Fruit fly (Drosophila melanogaster) whole organism, embryonic: ENCODE measurements around the gene CG14195.

Source experiments
- Awh ChIP-seq: fragments of 200-800 bp; sonication (Bioruptor generic); IDR thresholded peaks from 2 replicates; pipeline ENCODE4, ENCODE4 v1.3.6; 2022; ENCODE audit warnings: missing biosample characterization, missing genetic modification characterization
- C15 ChIP-seq: fragments of 200-800 bp; sonication (Bioruptor generic); IDR thresholded peaks from 3 replicates; pipeline ENCODE4 v1.3.6; 2022; ENCODE audit warnings: missing biosample characterization, missing genetic modification characterization
- CG11504 ChIP-seq: fragments of 200-800 bp; sonication (Bioruptor generic); optimal IDR thresholded peaks from 3 replicates; lab custom pipeline; 2019; ENCODE audit warnings: missing biosample characterization, mild to moderate bottlenecking, missing genetic modification characterization, moderate library complexity
- CG13894 ChIP-seq: fragments of 200-800 bp; sonication (Bioruptor generic); optimal IDR thresholded peaks from 3 replicates; lab custom pipeline; 2018; ENCODE audit warnings: missing biosample characterization, mild to moderate bottlenecking, missing genetic modification characterization, moderate library complexity
- CG14965 ChIP-seq: fragments of 200-800 bp; sonication (Bioruptor generic); optimal IDR thresholded peaks from 2 replicates; lab custom pipeline; 2016; ENCODE audit warnings: missing biosample characterization, missing genetic modification characterization, borderline replicate concordance
- CG15696 ChIP-seq: fragments of 200-800 bp; sonication (Bioruptor generic); optimal IDR thresholded peaks from 2 replicates; lab custom pipeline; 2019; ENCODE audit warnings: missing biosample characterization, mild to moderate bottlenecking, missing genetic modification characterization, moderate library complexity
- CG1602 ChIP-seq: fragments of 200-800 bp; sonication (Bioruptor generic); optimal IDR thresholded peaks from 3 replicates; lab custom pipeline; 2016; ENCODE audit warnings: missing biosample characterization, missing genetic modification characterization
- CG16779 ChIP-seq: fragments of 200-800 bp; sonication (Bioruptor generic); IDR thresholded peaks from 2 replicates; pipeline ENCODE4 v1.3.6; 2022; ENCODE audit warnings: missing biosample characterization, missing genetic modification characterization
- CG2116 ChIP-seq: fragments of 200-800 bp; sonication (Bioruptor generic); optimal IDR thresholded peaks from 3 replicates; lab custom pipeline; 2018; ENCODE audit warnings: missing biosample characterization, mild to moderate bottlenecking, missing genetic modification characterization
- CG2120 ChIP-seq: fragments of 200-800 bp; sonication (Bioruptor generic); optimal IDR thresholded peaks from 3 replicates; lab custom pipeline; 2016; ENCODE audit warnings: missing biosample characterization, missing genetic modification characterization
- CG31365 ChIP-seq: fragments of 200-800 bp; sonication (Bioruptor generic); optimal IDR thresholded peaks from 2 replicates; lab custom pipeline; 2018; ENCODE audit warnings: missing biosample characterization, mild to moderate bottlenecking, missing genetic modification characterization
- CG33213 ChIP-seq: fragments of 200-800 bp; sonication (Bioruptor generic); optimal IDR thresholded peaks from 3 replicates; lab custom pipeline; 2016; ENCODE audit warnings: missing biosample characterization, missing genetic modification characterization
- CG4820 ChIP-seq: fragments of 200-800 bp; sonication (Bioruptor generic); optimal IDR thresholded peaks from 3 replicates; lab custom pipeline; 2016; ENCODE audit warnings: missing biosample characterization, missing genetic modification characterization
- CG4854 ChIP-seq: fragments of 200-800 bp; sonication (Bioruptor generic); optimal IDR thresholded peaks from 2 replicates; lab custom pipeline; 2016; ENCODE audit warnings: missing biosample characterization, missing genetic modification characterization, inconsistent platforms
- CG6654 ChIP-seq: fragments of 200-800 bp; sonication (Bioruptor generic); optimal IDR thresholded peaks from 2 replicates; lab custom pipeline; 2017; ENCODE audit warnings: missing biosample characterization, mild to moderate bottlenecking, missing genetic modification characterization
- CG8089 ChIP-seq: fragments of 200-800 bp; sonication (Bioruptor generic); optimal IDR thresholded peaks from 3 replicates; lab custom pipeline; 2016; ENCODE audit warnings: missing biosample characterization, missing genetic modification characterization
- CG8944 ChIP-seq: fragments of 200-800 bp; sonication (Bioruptor generic); optimal IDR thresholded peaks from 3 replicates; lab custom pipeline; 2016; ENCODE audit warnings: missing biosample characterization, missing genetic modification characterization
- CG9817 ChIP-seq: fragments of 200-800 bp; sonication (Bioruptor generic); optimal IDR thresholded peaks from 2 replicates; lab custom pipeline; 2018; ENCODE audit warnings: missing biosample characterization, mild to moderate bottlenecking, missing genetic modification characterization, moderate library complexity
- CG9876 ChIP-seq: fragments of 200-800 bp; sonication (Bioruptor generic); optimal IDR thresholded peaks from 2 replicates; lab custom pipeline; 2016; ENCODE audit warnings: missing biosample characterization, missing genetic modification characterization
- Camta ChIP-seq: fragments of 200-800 bp; sonication (Bioruptor generic); optimal IDR thresholded peaks from 2 replicates; lab custom pipeline; 2016; ENCODE audit warnings: missing biosample characterization, missing genetic modification characterization
- Dref ChIP-seq: fragments of 200-800 bp; sonication (Bioruptor generic); IDR thresholded peaks from 2 replicates; pipeline ENCODE4 v1.3.6; 2022; ENCODE audit warnings: missing biosample characterization, missing genetic modification characterization
- Ets97D ChIP-seq: fragments of 200-800 bp; sonication (Bioruptor generic); optimal IDR thresholded peaks from 3 replicates; lab custom pipeline; 2016; ENCODE audit warnings: missing biosample characterization, missing genetic modification characterization
- HHEX ChIP-seq: fragments of 200-800 bp; sonication (Bioruptor generic); optimal IDR thresholded peaks from 3 replicates; lab custom pipeline; 2017; ENCODE audit warnings: missing biosample characterization, mild to moderate bottlenecking, missing genetic modification characterization, missing genetic modification reagents
- HLH54F ChIP-seq: fragments of 200-800 bp; sonication (Bioruptor generic); optimal IDR thresholded peaks from 3 replicates; lab custom pipeline; 2016; ENCODE audit warnings: missing biosample characterization, missing genetic modification characterization
- Hsf ChIP-seq: fragments of 200-800 bp; sonication (Bioruptor generic); optimal IDR thresholded peaks from 3 replicates; lab custom pipeline; 2016; ENCODE audit warnings: missing biosample characterization, missing genetic modification characterization
- Myb ChIP-seq: fragments of 200-800 bp; sonication (Bioruptor generic); optimal IDR thresholded peaks from 2 replicates; lab custom pipeline; 2016; ENCODE audit warnings: missing biosample characterization, missing genetic modification characterization
- Stat92E ChIP-seq, 3 experiments: fragments of >200 bp in 2 of 3; fragments of 200-800 bp in 1 of 3; sonication (Bioruptor generic) in 1 of 3; optimal IDR thresholded peaks; 2 replicates each; lab custom pipeline; 2017 to 2019; ENCODE audit warnings: missing biosample characterization in 3 of 3, missing genetic modification characterization in 3 of 3, mild to moderate bottlenecking in 1 of 3, moderate library complexity in 1 of 3
- chinmo ChIP-seq: fragments of 200-800 bp; sonication (Bioruptor generic); IDR thresholded peaks from 4 replicates; pipeline ENCODE4 v1.3.6; 2022; ENCODE audit warnings: missing biosample characterization, missing genetic modification characterization; ENCODE audit not compliant: partially characterized antibody
- chm ChIP-seq: fragments of 200-800 bp; sonication (Bioruptor generic); IDR thresholded peaks from 2 replicates; pipeline ENCODE4 v1.3.6; 2022; ENCODE audit warnings: missing biosample characterization, missing genetic modification characterization
- fd96Cb ChIP-seq: fragments of 200-800 bp; sonication (Bioruptor generic); optimal IDR thresholded peaks from 2 replicates; lab custom pipeline; 2018; ENCODE audit warnings: missing biosample characterization, mild to moderate bottlenecking, missing genetic modification characterization, moderate library complexity
- fru ChIP-seq: fragments of >200 bp; optimal IDR thresholded peaks from 2 replicates; lab custom pipeline; 2017
- fu2 ChIP-seq: fragments of 200-800 bp; sonication (Bioruptor generic); optimal IDR thresholded peaks from 2 replicates; lab custom pipeline; 2016; ENCODE audit warnings: missing biosample characterization, missing genetic modification characterization
- gro ChIP-seq: fragments of 200-800 bp; sonication (Bioruptor generic); optimal IDR thresholded peaks from 2 replicates; lab custom pipeline; 2016; ENCODE audit warnings: missing biosample characterization, missing genetic modification characterization
- ham ChIP-seq: fragments of 200-800 bp; sonication (Bioruptor generic); IDR thresholded peaks from 2 replicates; pipeline ENCODE4 v1.3.6; 2022; ENCODE audit warnings: missing biosample characterization, missing genetic modification characterization
- kah ChIP-seq: fragments of 200-800 bp; sonication (Bioruptor generic); optimal IDR thresholded peaks from 2 replicates; lab custom pipeline; 2018; ENCODE audit warnings: missing biosample characterization, mild to moderate bottlenecking, missing genetic modification characterization
- lab ChIP-seq: fragments of 200-800 bp; sonication (Bioruptor generic); optimal IDR thresholded peaks from 3 replicates; lab custom pipeline; 2017; ENCODE audit warnings: missing biosample characterization, missing genetic modification characterization, mild to moderate bottlenecking, moderate library complexity, missing genetic modification reagents
- nom ChIP-seq: fragments of 200-800 bp; sonication (Bioruptor generic); optimal IDR thresholded peaks from 2 replicates; lab custom pipeline; 2017; ENCODE audit warnings: missing biosample characterization, missing genetic modification characterization, mild to moderate bottlenecking, moderate library complexity, missing genetic modification reagents
- oc ChIP-seq: fragments of 200-800 bp; sonication (Bioruptor generic); optimal IDR thresholded peaks from 2 replicates; lab custom pipeline; 2018; ENCODE audit warnings: missing biosample characterization, mild to moderate bottlenecking, missing genetic modification characterization, moderate library complexity
- org-1 ChIP-seq: fragments of 200-800 bp; sonication (Bioruptor generic); optimal IDR thresholded peaks from 2 replicates; lab custom pipeline; 2017; ENCODE audit warnings: missing biosample characterization, missing genetic modification characterization
- pb ChIP-seq: fragments of 200-800 bp; sonication (Bioruptor generic); optimal IDR thresholded peaks from 3 replicates; lab custom pipeline; 2016; ENCODE audit warnings: missing biosample characterization, missing genetic modification characterization
- pita ChIP-seq: fragments of 200-800 bp; sonication (Bioruptor generic); optimal IDR thresholded peaks from 2 replicates; lab custom pipeline; 2017; ENCODE audit warnings: missing biosample characterization, mild to moderate bottlenecking, missing genetic modification characterization
- ro ChIP-seq: fragments of 200-800 bp; sonication (Bioruptor generic); IDR thresholded peaks from 2 replicates; pipeline ENCODE4 v1.3.6; 2022; ENCODE audit warnings: missing biosample characterization, missing genetic modification characterization
- scrt ChIP-seq: fragments of 200-800 bp; sonication (Bioruptor generic); optimal IDR thresholded peaks from 2 replicates; lab custom pipeline; 2018; ENCODE audit warnings: missing biosample characterization, mild to moderate bottlenecking, missing genetic modification characterization, moderate library complexity
- slbo ChIP-seq: fragments of 200-800 bp; sonication (Bioruptor generic); IDR thresholded peaks from 2 replicates; pipeline ENCODE4 v1.3.6; 2022; ENCODE audit warnings: missing biosample characterization, missing genetic modification characterization
- tio ChIP-seq: fragments of 200-800 bp; sonication (Bioruptor generic); optimal IDR thresholded peaks from 2 replicates; lab custom pipeline; 2017; ENCODE audit warnings: missing biosample characterization, missing genetic modification characterization, inconsistent platforms
- wor ChIP-seq: fragments of 200-800 bp; sonication (Bioruptor generic); IDR thresholded peaks from 2 replicates; pipeline ENCODE4 v1.3.6; 2022; ENCODE audit warnings: missing biosample characterization, missing genetic modification characterization

CG14195 gene

DNA sequence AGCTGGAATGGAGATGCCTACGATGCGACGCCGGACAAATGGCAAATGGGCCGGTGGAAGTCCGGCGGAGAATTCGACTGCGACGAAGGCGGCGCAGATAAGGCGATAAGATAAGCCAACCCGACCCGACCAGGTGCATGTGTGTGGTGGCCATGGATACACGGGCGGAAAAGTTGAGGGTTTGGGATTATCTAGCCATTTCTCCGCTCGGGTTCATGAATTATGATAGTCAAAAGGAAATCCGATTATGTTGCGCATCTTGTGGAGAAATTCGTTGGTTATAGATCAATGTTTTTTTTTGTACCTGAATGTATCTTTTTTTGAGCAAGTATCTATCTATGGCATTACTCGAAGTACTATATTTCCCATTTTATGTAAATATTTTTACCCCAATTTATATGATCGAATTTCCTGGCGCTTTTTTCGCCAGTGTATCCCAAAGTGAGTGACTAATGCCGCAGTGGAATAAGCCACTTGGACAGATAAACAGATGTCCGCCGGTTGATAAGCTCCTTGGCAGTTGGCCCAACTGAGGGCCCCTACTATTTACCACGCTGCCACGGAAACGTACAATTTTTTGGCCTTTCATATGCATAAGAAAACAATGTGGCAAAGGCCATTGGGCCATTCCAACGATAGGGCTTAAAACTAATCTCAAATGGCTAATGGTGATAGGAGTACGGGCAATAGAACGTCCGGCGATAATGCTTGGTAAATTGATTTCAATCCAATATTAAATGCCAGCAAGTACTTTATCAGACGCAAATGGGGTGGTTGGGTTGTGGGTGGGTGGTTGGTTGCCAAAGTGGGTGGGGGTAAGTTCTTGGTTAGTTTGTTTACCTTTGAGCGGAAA lies 35.5 kb upstream of the CG14195 start, which contains the start of gene CG7992 (continued):
- TF ChIP-seq CG11504 (tag; lab: Kevin White, UChicago) (peak; percentile 69), Camta (peak; percentile 16), scrt (GFP tag; lab: Kevin White, UChicago) (peak; percentile 49), CG2120 (peak; percentile 86), fu2 (GFP tag; lab: Kevin White, UChicago) (peak; percentile 68), HLH54F (GFP tag; lab: Kevin White, UChicago) (peak; percentile 40), org-1 (GFP tag; lab: Kevin White, UChicago) (peak; percentile 63), HHEX (peak; percentile 63), CG8944 (GFP tag; lab: Kevin White, UChicago) (peak; percentile 40), tio (GFP tag; lab: Kevin White, UChicago) (no peak), nom (GFP tag; lab: Kevin White, UChicago) (no peak), chinmo (GFP tag; lab: Robert Waterston, UW) (peak; percentile 68; the same call in 1 of the 4 replicates), pb (peak; percentile 35), Myb (GFP tag; lab: Kevin White, UChicago) (peak; percentile 52), CG9817 (tag; lab: Kevin White, UChicago) (peak; percentile 40), oc (no peak), CG4820 (GFP tag; lab: Kevin White, UChicago) (peak; percentile 48), ham (GFP tag; lab: Robert Waterston, UW) (no peak), C15 (GFP tag; lab: Robert Waterston, UW) (no peak), gro (GFP tag; lab: Kevin White, UChicago) (peak; percentile 78), CG8089 (GFP tag; lab: Kevin White, UChicago) (peak; percentile 45), CG1602 (GFP tag; lab: Kevin White, UChicago) (peak; percentile 35), Hsf (GFP tag; lab: Kevin White, UChicago) (peak; percentile 58), CG14965 (no peak), wor (GFP tag; lab: Robert Waterston, UW) (no peak), CG15696 (tag; lab: Kevin White, UChicago) (no peak), slbo (peak; percentile 63), pita (GFP tag; lab: Kevin White, UChicago) (no peak), lab (GFP tag; lab: Kevin White, UChicago) (peak; percentile 77), fru (lab: Kevin White, UChicago) (no peak), CG13894 (tag; lab: Kevin White, UChicago) (peak; percentile 4), CG33213 (no peak), kah (GFP tag; lab: Kevin White, UChicago) (no peak), Stat92E (GFP tag; optimal IDR thresholded peaks at IDR 0.05; lab: Kevin White, UChicago) (no peak), CG31365 (tag; lab: Kevin White, UChicago) (no peak), Ets97D (GFP tag; lab: Kevin White, UChicago) (no peak), CG6654 (peak; percentile 6), fd96Cb (tag; lab: Kevin White, UChicago) (peak; percentile 45), CG9876 (GFP tag; lab: Kevin White, UChicago) (peak; percentile 10), chm (GFP tag; lab: Robert Waterston, UW) (no peak), CG2116 (GFP tag; lab: Kevin White, UChicago) (peak; percentile 13), ro (GFP tag; lab: Robert Waterston, UW) (no peak), Dref (GFP tag; lab: Robert Waterston, UW) (no peak), Awh (GFP tag; lab: Robert Waterston, UW) (no peak), CG16779 (no peak), CG4854 (GFP tag; lab: Kevin White, UChicago) (no peak)
